Fruit fly (Drosophila melanogaster) whole organism, embryonic: ENCODE data around the gene nop5.
A peak's percentile ranks its signal among the peaks of the same experiment; 100 is the strongest.

Experiments
- Adf1 ChIP-seq: fragments of 200-800 bp; sonication (Bioruptor generic); IDR thresholded peaks from 2 replicates; pipeline ENCODE4 v1.3.6; 2022; ENCODE audit warnings: missing biosample characterization, missing genetic modification characterization
- Aef1 ChIP-seq: fragments of 200-800 bp; sonication (Bioruptor generic); IDR thresholded peaks from 3 replicates; pipeline ENCODE4 v1.3.6; 2022; ENCODE audit warnings: missing biosample characterization, missing genetic modification characterization
- Antp ChIP-seq: fragments of 200-800 bp; sonication (Bioruptor generic); optimal IDR thresholded peaks from 3 replicates; lab custom pipeline; 2016; ENCODE audit warnings: missing biosample characterization, missing genetic modification characterization
- B-H2 ChIP-seq: fragments of 200-800 bp; sonication (Bioruptor generic); optimal IDR thresholded peaks from 2 replicates; lab custom pipeline; 2018; ENCODE audit warnings: missing biosample characterization, mild to moderate bottlenecking, missing genetic modification characterization
- CG10209 ChIP-seq: fragments of 200-800 bp; sonication (Bioruptor generic); optimal IDR thresholded peaks from 3 replicates; lab custom pipeline; 2017; ENCODE audit warnings: missing biosample characterization, mild to moderate bottlenecking, missing genetic modification characterization, missing genetic modification reagents
- CG10959 ChIP-seq: fragments of 200-800 bp; sonication (Bioruptor generic); IDR thresholded peaks from 2 replicates; pipeline ENCODE4 v1.3.6; 2022; ENCODE audit warnings: missing biosample characterization, missing genetic modification characterization
- CG10979 ChIP-seq: fragments of 200-800 bp; sonication (Bioruptor generic); optimal IDR thresholded peaks from 2 replicates; lab custom pipeline; 2018; ENCODE audit warnings: missing biosample characterization, mild to moderate bottlenecking, missing genetic modification characterization, moderate library complexity
- CG11456 ChIP-seq: fragments of 200-800 bp; sonication (Bioruptor generic); IDR thresholded peaks from 3 replicates; pipeline ENCODE4 v1.3.6; 2022; ENCODE audit warnings: missing biosample characterization, missing genetic modification characterization
- CG11504 ChIP-seq: fragments of 200-800 bp; sonication (Bioruptor generic); optimal IDR thresholded peaks from 3 replicates; lab custom pipeline; 2019; ENCODE audit warnings: missing biosample characterization, mild to moderate bottlenecking, missing genetic modification characterization, moderate library complexity
- CG13775 ChIP-seq: fragments of 200-800 bp; sonication (Bioruptor generic); optimal IDR thresholded peaks from 3 replicates; lab custom pipeline; 2017; ENCODE audit warnings: missing biosample characterization, mild to moderate bottlenecking, missing genetic modification characterization
- CG13894 ChIP-seq: fragments of 200-800 bp; sonication (Bioruptor generic); optimal IDR thresholded peaks from 3 replicates; lab custom pipeline; 2018; ENCODE audit warnings: missing biosample characterization, mild to moderate bottlenecking, missing genetic modification characterization, moderate library complexity
- CG17359 ChIP-seq: fragments of 200-800 bp; sonication (Bioruptor generic); optimal IDR thresholded peaks from 3 replicates; lab custom pipeline; 2018; ENCODE audit warnings: missing biosample characterization, mild to moderate bottlenecking, missing genetic modification characterization, moderate library complexity
- CG1792 ChIP-seq: fragments of 200-800 bp; sonication (Bioruptor generic); optimal IDR thresholded peaks from 2 replicates; lab custom pipeline; 2016; ENCODE audit warnings: missing biosample characterization, missing genetic modification characterization
- CG18262 ChIP-seq: fragments of 200-800 bp; optimal IDR thresholded peaks from 3 replicates; lab custom pipeline; 2019; ENCODE audit warnings: missing biosample characterization, mild to moderate bottlenecking, missing genetic modification characterization, moderate library complexity
- CG1832 ChIP-seq: fragments of 200-800 bp; sonication (Bioruptor generic); optimal IDR thresholded peaks from 2 replicates; lab custom pipeline; 2017; ENCODE audit warnings: missing biosample characterization, mild to moderate bottlenecking, missing genetic modification characterization, inconsistent platforms
- CG18764 ChIP-seq: fragments of 200-800 bp; sonication (Bioruptor generic); optimal IDR thresholded peaks from 3 replicates; lab custom pipeline; 2016; ENCODE audit warnings: missing biosample characterization, missing genetic modification characterization
- CG2889 ChIP-seq: fragments of 200-800 bp; sonication (Bioruptor generic); IDR thresholded peaks from 3 replicates; pipeline ENCODE4 v1.3.6; 2022; ENCODE audit warnings: missing biosample characterization, missing genetic modification characterization
- CG31388 ChIP-seq: fragments of 200-800 bp; sonication (Bioruptor generic); optimal IDR thresholded peaks from 2 replicates; lab custom pipeline; 2016; ENCODE audit warnings: missing biosample characterization, missing genetic modification characterization
- CG4424 ChIP-seq: fragments of 200-800 bp; sonication (Bioruptor generic); optimal IDR thresholded peaks from 3 replicates; lab custom pipeline; 2016; ENCODE audit warnings: missing biosample characterization, missing genetic modification characterization
- CG6689 ChIP-seq: fragments of 200-800 bp; sonication (Bioruptor generic); IDR thresholded peaks from 2 replicates; pipeline ENCODE4 v1.3.6; 2022; ENCODE audit warnings: missing biosample characterization, missing genetic modification characterization
- CoRest ChIP-seq: fragments of 200-800 bp; sonication (Bioruptor generic); optimal IDR thresholded peaks from 3 replicates; lab custom pipeline; 2018; ENCODE audit warnings: missing biosample characterization, mild to moderate bottlenecking, missing genetic modification characterization, moderate library complexity
- Dek ChIP-seq: fragments of 200-800 bp; sonication (Bioruptor generic); optimal IDR thresholded peaks from 3 replicates; lab custom pipeline; 2019; ENCODE audit warnings: missing biosample characterization, mild to moderate bottlenecking, missing genetic modification characterization, moderate library complexity
- Dip2 ChIP-seq: fragments of 200-800 bp; sonication (Bioruptor generic); IDR thresholded peaks from 2 replicates; pipeline ENCODE4 v1.3.6; 2022; ENCODE audit warnings: missing biosample characterization, missing genetic modification characterization
- Dp ChIP-seq: fragments of 200-800 bp; sonication (Bioruptor generic); optimal IDR thresholded peaks from 2 replicates; lab custom pipeline; 2018; ENCODE audit warnings: missing biosample characterization, mild to moderate bottlenecking, missing genetic modification characterization, moderate library complexity
- Drgx ChIP-seq: fragments of 200-800 bp; sonication (Bioruptor generic); IDR thresholded peaks from 2 replicates; pipeline ENCODE4 v1.3.6; 2022; ENCODE audit warnings: missing biosample characterization, missing genetic modification characterization
- ERR ChIP-seq: fragments of 200-800 bp; sonication (Bioruptor generic); optimal IDR thresholded peaks from 2 replicates; lab custom pipeline; 2016; ENCODE audit warnings: missing biosample characterization, missing genetic modification characterization
- Ets97D ChIP-seq: fragments of 200-800 bp; sonication (Bioruptor generic); optimal IDR thresholded peaks from 3 replicates; lab custom pipeline; 2016; ENCODE audit warnings: missing biosample characterization, missing genetic modification characterization
- Hr3 ChIP-seq: fragments of 200-800 bp; sonication (Bioruptor generic); optimal IDR thresholded peaks from 3 replicates; lab custom pipeline; 2016; ENCODE audit warnings: missing biosample characterization, missing genetic modification characterization
- Hr39 ChIP-seq: fragments of >200 bp; optimal IDR thresholded peaks from 2 replicates; lab custom pipeline; 2017
- Kr ChIP-seq: fragments of 200-800 bp; sonication (Bioruptor generic); optimal IDR thresholded peaks from 2 replicates; lab custom pipeline; 2017; ENCODE audit warnings: missing biosample characterization, mild to moderate bottlenecking, missing genetic modification characterization
- MTF-1 ChIP-seq: fragments of 200-800 bp; sonication (Bioruptor generic); optimal IDR thresholded peaks from 2 replicates; lab custom pipeline; 2018; ENCODE audit warnings: missing biosample characterization, mild to moderate bottlenecking, missing genetic modification characterization, borderline replicate concordance
- Optix ChIP-seq: fragments of 200-800 bp; sonication (Bioruptor generic); IDR thresholded peaks from 3 replicates; pipeline ENCODE4 v1.3.6; 2022; ENCODE audit warnings: missing biosample characterization, missing genetic modification characterization
- Pdp1 ChIP-seq, 2 experiments: fragments of 200-800 bp; sonication (Bioruptor generic); optimal IDR thresholded peaks; 3 replicates each; lab custom pipeline; 2016; ENCODE audit warnings: missing biosample characterization in 2 of 2, missing genetic modification characterization in 2 of 2, mild to moderate bottlenecking in 1 of 2, moderate library complexity in 1 of 2
- Xrp1 ChIP-seq: fragments of 200-800 bp; sonication (Bioruptor generic); IDR thresholded peaks from 2 replicates; pipeline ENCODE4 v1.3.6; 2022; ENCODE audit warnings: missing biosample characterization, missing genetic modification characterization
- ara ChIP-seq: fragments of 200-800 bp; sonication (Bioruptor generic); IDR thresholded peaks from 2 replicates; pipeline ENCODE4 v1.3.6; 2022; ENCODE audit warnings: missing biosample characterization, missing genetic modification characterization
- ato ChIP-seq: fragments of 200-800 bp; sonication (Bioruptor generic); IDR thresholded peaks from 2 replicates; pipeline ENCODE4 v1.3.6; 2022; ENCODE audit warnings: missing biosample characterization, missing genetic modification characterization; ENCODE audit not compliant: partially characterized antibody
- chn ChIP-seq: fragments of 200-800 bp; sonication (Bioruptor generic); optimal IDR thresholded peaks from 2 replicates; lab custom pipeline; 2016; ENCODE audit warnings: missing biosample characterization, missing genetic modification characterization
- corto ChIP-seq: fragments of 200-800 bp; sonication (Bioruptor generic); optimal IDR thresholded peaks from 2 replicates; lab custom pipeline; 2016; ENCODE audit warnings: missing biosample characterization, mild to moderate bottlenecking, missing genetic modification characterization, moderate library complexity
- da ChIP-seq: fragments of 200-800 bp; sonication (Bioruptor generic); optimal IDR thresholded peaks from 2 replicates; lab custom pipeline; 2016; ENCODE audit warnings: missing biosample characterization, missing genetic modification characterization
- fd102C ChIP-seq: fragments of 200-800 bp; sonication (Bioruptor generic); optimal IDR thresholded peaks from 2 replicates; lab custom pipeline; 2018; ENCODE audit warnings: missing biosample characterization, mild to moderate bottlenecking, missing genetic modification characterization, moderate library complexity
- gsb-n ChIP-seq: fragments of 200-800 bp; sonication (Bioruptor generic); optimal IDR thresholded peaks from 3 replicates; lab custom pipeline; 2018; ENCODE audit warnings: missing biosample characterization, mild to moderate bottlenecking, missing genetic modification characterization
- lola ChIP-seq, 3 experiments: fragments of >200 bp in 2 of 3; fragments of 200-800 bp in 1 of 3; sonication (Bioruptor generic) in 1 of 3; optimal IDR thresholded peaks; 2 replicates each; lab custom pipeline; 2017 to 2019; ENCODE audit warnings: missing biosample characterization in 3 of 3, missing genetic modification characterization in 3 of 3, mild to moderate bottlenecking in 1 of 3, moderate library complexity in 1 of 3
- otp ChIP-seq: fragments of 200-800 bp; sonication (Bioruptor generic); IDR thresholded peaks from 3 replicates; pipeline ENCODE4, ENCODE4 v1.3.6; 2022; ENCODE audit warnings: missing biosample characterization, missing genetic modification characterization
- pfk ChIP-seq: fragments of 200-800 bp; sonication (Bioruptor generic); optimal IDR thresholded peaks from 2 replicates; lab custom pipeline; 2018; ENCODE audit warnings: missing biosample characterization, mild to moderate bottlenecking, missing genetic modification characterization, moderate library complexity
- pum ChIP-seq: fragments of 200-800 bp; sonication (Bioruptor generic); optimal IDR thresholded peaks from 2 replicates; lab custom pipeline; 2016; ENCODE audit warnings: missing biosample characterization, missing genetic modification characterization
- sna ChIP-seq: fragments of 200-800 bp; sonication (Bioruptor generic); IDR thresholded peaks from 2 replicates; pipeline ENCODE4 v1.3.6; 2022; ENCODE audit warnings: missing biosample characterization, missing genetic modification characterization; ENCODE audit not compliant: partially characterized antibody
- ssp ChIP-seq: fragments of 200-800 bp; sonication (Bioruptor generic); IDR thresholded peaks from 2 replicates; pipeline ENCODE4 v1.3.6; 2022; ENCODE audit warnings: missing biosample characterization, missing genetic modification characterization
- tap ChIP-seq: fragments of 200-800 bp; optimal IDR thresholded peaks from 3 replicates; lab custom pipeline; 2019; ENCODE audit warnings: missing biosample characterization, mild to moderate bottlenecking, missing genetic modification characterization, moderate library complexity
- vnd ChIP-seq: fragments of 200-800 bp; sonication (Bioruptor generic); IDR thresholded peaks from 3 replicates; pipeline ENCODE4 v1.3.6; 2022; ENCODE audit warnings: missing biosample characterization, missing genetic modification characterization; ENCODE audit not compliant: partially characterized antibody
- wek ChIP-seq: fragments of 200-800 bp; sonication (Bioruptor generic); optimal IDR thresholded peaks from 3 replicates; lab custom pipeline; 2018; ENCODE audit warnings: missing biosample characterization, mild to moderate bottlenecking, missing genetic modification characterization, moderate library complexity

Gene nop5

DNA sequence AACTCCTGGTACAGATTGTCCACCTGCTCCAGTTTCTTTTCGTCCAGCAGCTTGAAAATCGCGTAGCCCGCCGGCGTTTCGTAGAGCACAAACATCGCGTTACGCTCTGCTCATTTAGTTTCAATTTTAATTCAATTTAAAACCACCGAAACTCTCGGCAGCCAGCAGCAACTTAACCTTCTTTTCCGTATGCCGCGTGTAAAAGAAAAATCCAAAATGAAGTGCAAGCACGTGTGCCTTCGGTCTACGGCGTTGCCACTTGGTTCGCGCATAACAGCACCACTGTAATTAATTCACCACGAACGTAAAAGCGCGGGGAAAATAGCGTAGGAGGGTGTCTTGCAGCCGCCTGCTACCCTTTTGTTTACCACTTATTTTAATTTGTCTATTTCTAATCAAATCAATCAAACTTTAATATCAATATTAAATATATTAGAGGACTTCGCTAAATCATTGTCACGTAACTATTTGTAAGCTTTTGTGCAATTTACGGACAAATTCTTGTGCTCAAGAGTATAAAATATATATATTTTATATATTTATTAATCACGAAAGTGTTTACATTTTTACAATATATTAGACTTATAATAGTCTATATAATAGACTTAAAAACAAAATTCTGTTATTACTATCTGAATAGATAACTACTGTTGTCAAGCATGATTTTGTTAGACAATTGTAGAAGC, at the start of gene nop5 (continued):
- TF ChIP-seq CG18764 = peak; percentile 26
- no peak for TF ChIP-seq wek (GFP tag; lab: Kevin White, UChicago)
- no peak for TF ChIP-seq chn (GFP tag; lab: Kevin White, UChicago)
- peak; percentile 73 for TF ChIP-seq CG10209 (GFP tag; lab: Kevin White, UChicago)
- no peak for TF ChIP-seq sna (GFP tag; lab: Robert Waterston, UW)
- TF ChIP-seq CG10979 (tag; lab: Kevin White, UChicago) = peak; percentile 65
- no peak for TF ChIP-seq ssp (GFP tag; lab: Robert Waterston, UW)
- TF ChIP-seq CG6689 = peak; percentile 47
- TF ChIP-seq CG11504 = no peak
- peak; percentile 78 for TF ChIP-seq Hr3
- peak; percentile 71 for TF ChIP-seq Dek
- TF ChIP-seq CG1832 = no peak
- TF ChIP-seq CG18262 (tag; lab: Kevin White, UChicago) = peak; percentile 88
- peak; percentile 46 for TF ChIP-seq CG17359 (tag; lab: Kevin White, UChicago)
- TF ChIP-seq tap (tag; lab: Kevin White, UChicago) = peak; percentile 67
- TF ChIP-seq CG11456 (GFP tag; lab: Robert Waterston, UW) = 0 out of 3 replicates have a peak, but pooled peaks have one; percentile 8
- TF ChIP-seq Xrp1 (GFP tag; lab: Robert Waterston, UW) = peak; percentile 25; the same call in 1 of the 2 replicates
- TF ChIP-seq Dp = peak; percentile 10
- no peak for TF ChIP-seq Optix (GFP tag; lab: Robert Waterston, UW)
- TF ChIP-seq Drgx (GFP tag; lab: Robert Waterston, UW) = no peak
- peak; percentile 44 for TF ChIP-seq CG4424 (GFP tag; lab: Kevin White, UChicago)
- TF ChIP-seq CG31388 (GFP tag; lab: Kevin White, UChicago) = no peak
- TF ChIP-seq gsb-n = no peak
- no peak for TF ChIP-seq Adf1 (GFP tag; lab: Robert Waterston, UW)
- TF ChIP-seq fd102C (GFP tag; lab: Kevin White, UChicago) = no peak
- no peak for TF ChIP-seq Pdp1 (GFP tag; optimal IDR thresholded peaks at IDR 0.05; lab: Kevin White, UChicago)
- no peak for TF ChIP-seq otp (GFP tag; lab: Robert Waterston, UW)
- no peak for TF ChIP-seq da (GFP tag; lab: Kevin White, UChicago)
- no peak for TF ChIP-seq Kr (GFP tag; lab: Kevin White, UChicago)
- TF ChIP-seq B-H2 (GFP tag; lab: Kevin White, UChicago) = peak; percentile 72
- no peak for TF ChIP-seq ara
- TF ChIP-seq CG13894 (tag; lab: Kevin White, UChicago) = no peak
- no peak for TF ChIP-seq ato
- no peak for TF ChIP-seq CG1792
- no peak for TF ChIP-seq Dip2 (GFP tag; lab: Robert Waterston, UW)
- no peak for TF ChIP-seq CG2889 (GFP tag; lab: Robert Waterston, UW)
- TF ChIP-seq pfk (GFP tag; lab: Kevin White, UChicago) = peak; percentile 15
- peak; percentile 34 for TF ChIP-seq Ets97D
- no peak for TF ChIP-seq Antp
- no peak for TF ChIP-seq vnd (GFP tag; lab: Robert Waterston, UW)
- peak; percentile 86 for TF ChIP-seq CoRest (tag; lab: Kevin White, UChicago)
- TF ChIP-seq MTF-1 (GFP tag; lab: Kevin White, UChicago) = no peak
- TF ChIP-seq corto (GFP tag; lab: Kevin White, UChicago) = no peak
- TF ChIP-seq CG10959 = no peak
- TF ChIP-seq Aef1 = no peak
- TF ChIP-seq pum (GFP tag; lab: Kevin White, UChicago) = no peak
- TF ChIP-seq CG13775 (GFP tag; lab: Kevin White, UChicago) = peak; percentile 73
- peak in 1 of 3 experiments; percentile 75 for TF ChIP-seq lola (GFP tag; optimal IDR thresholded peaks at IDR 0.05; lab: Kevin White, UChicago)
- no peak for TF ChIP-seq ERR (GFP tag; lab: Kevin White, UChicago)
- TF ChIP-seq Hr39 = no peak
